In genomic region chr2L:14674606-14675100, dm6 we compare ENCODE assay signal across 1 fruit fly cellular context.
TF ChIP-seq lines count a peak whose summit lies in the region.

No protein-coding gene starts in this region.

TF ChIP-seq in whole organism, embryonic, 481 proteins besides CTCF, POLR2A, EP300 and RAD21 (continued from another document and continues in another):
- TF ChIP-seq so (GFP tag; IDR thresholded peaks at IDR 0.05; lab: Robert Waterston, UW) = 0 out of 3 replicates have a peak, but pooled peaks have one; percentile 37
- peak; percentile 71 for TF ChIP-seq tgo (GFP tag; IDR thresholded peaks at IDR 0.05; lab: Robert Waterston, UW)
- no peak for TF ChIP-seq pb (GFP tag; optimal IDR thresholded peaks at IDR 0.05; lab: Kevin White, UChicago)
- TF ChIP-seq CG6654 (GFP tag; optimal IDR thresholded peaks at IDR 0.05; lab: Kevin White, UChicago) = peak; percentile 48
- TF ChIP-seq CG13894 (tag; optimal IDR thresholded peaks at IDR 0.05; lab: Kevin White, UChicago) = no peak
- peak; percentile 54 for TF ChIP-seq CG7271 (tag; optimal IDR thresholded peaks at IDR 0.05; lab: Kevin White, UChicago)
- TF ChIP-seq CG4707 (GFP tag; optimal IDR thresholded peaks at IDR 0.05; lab: Kevin White, UChicago) = peak; percentile 30
- no peak for TF ChIP-seq CG2120 (GFP tag; optimal IDR thresholded peaks at IDR 0.05; lab: Kevin White, UChicago)
- TF ChIP-seq ranshi (GFP tag; IDR thresholded peaks at IDR 0.05; lab: Robert Waterston, UW) = 0 out of 2 replicates have a peak, but pooled peaks have one; percentile 65
- no peak for TF ChIP-seq hb (GFP tag; IDR thresholded peaks at IDR 0.05; lab: Robert Waterston, UW; ENCODE audit: partially characterized antibody)
- TF ChIP-seq CG3726 (GFP tag; IDR thresholded peaks at IDR 0.05; lab: Robert Waterston, UW) = no peak
- TF ChIP-seq ttk (GFP tag; IDR thresholded peaks at IDR 0.05; lab: Robert Waterston, UW) = peak; percentile 55; the same call in 1 of the 2 replicates
- TF ChIP-seq GATAe (GFP tag; conservative IDR thresholded peaks at IDR 0.05; lab: Robert Waterston, UW) = no peak
- no peak for TF ChIP-seq Dref (GFP tag; IDR thresholded peaks at IDR 0.05; lab: Robert Waterston, UW)
- no peak for TF ChIP-seq TFAM (GFP tag; optimal IDR thresholded peaks at IDR 0.05; lab: Kevin White, UChicago)
- TF ChIP-seq pho (GFP tag; optimal IDR thresholded peaks at IDR 0.05; lab: Kevin White, UChicago) = no peak
- peak; percentile 3 for TF ChIP-seq CG10274 (GFP tag; optimal IDR thresholded peaks at IDR 0.05; lab: Kevin White, UChicago)
- TF ChIP-seq CG1792 (GFP tag; optimal IDR thresholded peaks at IDR 0.05; lab: Kevin White, UChicago) = no peak
- peak; percentile 66 for TF ChIP-seq run (tag; optimal IDR thresholded peaks at IDR 0.05; lab: Kevin White, UChicago)
- peak; percentile 94 for TF ChIP-seq Blimp-1 (GFP tag; optimal IDR thresholded peaks at IDR 0.05; lab: Kevin White, UChicago)
- peak; percentile 55 for TF ChIP-seq CG13775 (GFP tag; optimal IDR thresholded peaks at IDR 0.05; lab: Kevin White, UChicago)
- TF ChIP-seq CG16779 (GFP tag; IDR thresholded peaks at IDR 0.05; lab: Robert Waterston, UW) = no peak
- 0 out of 2 replicates have a peak, but pooled peaks have one; percentile 29 for TF ChIP-seq CG11085 (GFP tag; IDR thresholded peaks at IDR 0.05; lab: Robert Waterston, UW)
- peak; percentile 8; the same call in 1 of the 2 replicates for TF ChIP-seq CG11247 (GFP tag; IDR thresholded peaks at IDR 0.05; lab: Robert Waterston, UW)
- TF ChIP-seq CG3995 (GFP tag; optimal IDR thresholded peaks at IDR 0.05; lab: Kevin White, UChicago) = no peak
- no peak for TF ChIP-seq CG17912 (GFP tag; optimal IDR thresholded peaks at IDR 0.05; lab: Kevin White, UChicago)
- TF ChIP-seq p53 (GFP tag; optimal IDR thresholded peaks at IDR 0.05; lab: Kevin White, UChicago) = no peak
- TF ChIP-seq Pdp1 (GFP tag; optimal IDR thresholded peaks at IDR 0.05; lab: Kevin White, UChicago) = peak in 1 of 2 experiments; percentile 12
- no peak for TF ChIP-seq Bdp1 (GFP tag; optimal IDR thresholded peaks at IDR 0.05; lab: Kevin White, UChicago)
- TF ChIP-seq Oaz (GFP tag; IDR thresholded peaks at IDR 0.05; lab: Robert Waterston, UW) = no peak
- no peak for TF ChIP-seq amos (GFP tag; IDR thresholded peaks at IDR 0.05; lab: Robert Waterston, UW; ENCODE audit: partially characterized antibody)
- TF ChIP-seq seq (GFP tag; IDR thresholded peaks at IDR 0.05; lab: Robert Waterston, UW) = no peak
- TF ChIP-seq CG11696 (GFP tag; IDR thresholded peaks at IDR 0.05; lab: Robert Waterston, UW) = no peak
- TF ChIP-seq CG17328 (GFP tag; IDR thresholded peaks at IDR 0.05; lab: Robert Waterston, UW) = peak; percentile 76
- TF ChIP-seq CrebB (tag; optimal IDR thresholded peaks at IDR 0.05; lab: Kevin White, UChicago) = no peak
- peak; percentile 64 for TF ChIP-seq CG15269 (tag; optimal IDR thresholded peaks at IDR 0.05; lab: Kevin White, UChicago)
- no peak for TF ChIP-seq Dip2 (GFP tag; IDR thresholded peaks at IDR 0.05; lab: Robert Waterston, UW)
- TF ChIP-seq gem (tag; optimal IDR thresholded peaks at IDR 0.05; lab: Kevin White, UChicago) = peak; percentile 95
- peak; percentile 35 for TF ChIP-seq kah (GFP tag; optimal IDR thresholded peaks at IDR 0.05; lab: Kevin White, UChicago)
- no peak for TF ChIP-seq lov (optimal IDR thresholded peaks at IDR 0.05; lab: Kevin White, UChicago)
- no peak for TF ChIP-seq lov (GFP tag; IDR thresholded peaks at IDR 0.05; lab: Robert Waterston, UW)
- peak; percentile 6 for TF ChIP-seq pros (GFP tag; optimal IDR thresholded peaks at IDR 0.05; lab: Kevin White, UChicago)
- TF ChIP-seq Med (GFP tag; lab: Kevin White, UChicago) = no peak
- peak; percentile 73 for TF ChIP-seq Hr3 (GFP tag; optimal IDR thresholded peaks at IDR 0.05; lab: Kevin White, UChicago)
- peak; percentile 97 for TF ChIP-seq nmo (GFP tag; optimal IDR thresholded peaks at IDR 0.05; lab: Kevin White, UChicago)
- peak; percentile 93 for TF ChIP-seq CG8924 (tag; optimal IDR thresholded peaks at IDR 0.05; lab: Kevin White, UChicago)
- no peak for TF ChIP-seq fru (optimal IDR thresholded peaks at IDR 0.05; lab: Kevin White, UChicago)
- no peak for TF ChIP-seq Elba2 (GFP tag; optimal IDR thresholded peaks at IDR 0.05; lab: Kevin White, UChicago)
- TF ChIP-seq CG2875 (GFP tag; optimal IDR thresholded peaks at IDR 0.05; lab: Kevin White, UChicago) = peak; percentile 66
- TF ChIP-seq Bteb2 (GFP tag; optimal IDR thresholded peaks at IDR 0.05; lab: Kevin White, UChicago) = no peak
- no peak for TF ChIP-seq otp (GFP tag; IDR thresholded peaks at IDR 0.05; lab: Robert Waterston, UW)
- TF ChIP-seq vnd (GFP tag; IDR thresholded peaks at IDR 0.05; lab: Robert Waterston, UW; ENCODE audit: partially characterized antibody) = no peak
- peak; percentile 83 for TF ChIP-seq CG6254 (GFP tag; optimal IDR thresholded peaks at IDR 0.05; lab: Kevin White, UChicago)
- TF ChIP-seq lab (GFP tag; optimal IDR thresholded peaks at IDR 0.05; lab: Kevin White, UChicago) = peak; percentile 52
- peak; percentile 14 for TF ChIP-seq Lhr (GFP tag; optimal IDR thresholded peaks at IDR 0.05; lab: Kevin White, UChicago)
- peak; percentile 47 for TF ChIP-seq CG4730 (GFP tag; IDR thresholded peaks at IDR 0.05; lab: Robert Waterston, UW)
- TF ChIP-seq CoRest (tag; optimal IDR thresholded peaks at IDR 0.05; lab: Kevin White, UChicago) = peak; percentile 91
- no peak for TF ChIP-seq ham (GFP tag; IDR thresholded peaks at IDR 0.05; lab: Robert Waterston, UW)
- peak; percentile 74 for TF ChIP-seq Nf-YB (GFP tag; optimal IDR thresholded peaks at IDR 0.05; lab: Kevin White, UChicago)
- peak; percentile 13 for TF ChIP-seq CG8359 (GFP tag; optimal IDR thresholded peaks at IDR 0.05; lab: Kevin White, UChicago; ENCODE audit: borderline replicate concordance)
- no peak for TF ChIP-seq exex (tag; optimal IDR thresholded peaks at IDR 0.05; lab: Kevin White, UChicago)
- TF ChIP-seq CG2678 (tag; optimal IDR thresholded peaks at IDR 0.05; lab: Kevin White, UChicago) = peak; percentile 92
- TF ChIP-seq CG4404 (GFP tag; IDR thresholded peaks at IDR 0.05; lab: Robert Waterston, UW) = no peak
- TF ChIP-seq Atf-2 (GFP tag; optimal IDR thresholded peaks at IDR 0.05; lab: Kevin White, UChicago) = no peak
- TF ChIP-seq ac (GFP tag; optimal IDR thresholded peaks at IDR 0.05; lab: Kevin White, UChicago) = no peak
- TF ChIP-seq CG8281 (tag; optimal IDR thresholded peaks at IDR 0.05; lab: Kevin White, UChicago) = peak; percentile 49
- no peak for TF ChIP-seq CG8478 (optimal IDR thresholded peaks at IDR 0.05; lab: Kevin White, UChicago)
- TF ChIP-seq ase (GFP tag; IDR thresholded peaks at IDR 0.05; lab: Robert Waterston, UW) = no peak
- TF ChIP-seq Atf6 (GFP tag; IDR thresholded peaks at IDR 0.05; lab: Robert Waterston, UW) = no peak
- TF ChIP-seq CG12219 (GFP tag; optimal IDR thresholded peaks at IDR 0.05; lab: Kevin White, UChicago) = peak; percentile 6
- TF ChIP-seq pzg (GFP tag; optimal IDR thresholded peaks at IDR 0.05; lab: Kevin White, UChicago) = no peak
- no peak for TF ChIP-seq rib (GFP tag; IDR thresholded peaks at IDR 0.05; lab: Robert Waterston, UW)
- no peak for TF ChIP-seq CG10565 (GFP tag; optimal IDR thresholded peaks at IDR 0.05; lab: Kevin White, UChicago)
- no peak for TF ChIP-seq pan (optimal IDR thresholded peaks at IDR 0.05; lab: Kevin White, UChicago)
- peak in 1 of 2 experiments; percentile 52 for TF ChIP-seq pan (GFP tag; optimal IDR thresholded peaks at IDR 0.05 in 1 of 2, IDR thresholded peaks at IDR 0.05 in 1 of 2)
- peak; percentile 80 for TF ChIP-seq CG16815 (GFP tag; optimal IDR thresholded peaks at IDR 0.05; lab: Kevin White, UChicago)
- no peak for TF ChIP-seq crol (GFP tag; IDR thresholded peaks at IDR 0.05; lab: Robert Waterston, UW)
- no peak for TF ChIP-seq HLH4C (GFP tag; IDR thresholded peaks at IDR 0.05; lab: Robert Waterston, UW; ENCODE audit: partially characterized antibody)
- TF ChIP-seq jing (GFP tag; optimal IDR thresholded peaks at IDR 0.05; lab: Kevin White, UChicago) = no peak
- peak; percentile 35; the same call in 1 of the 2 replicates for TF ChIP-seq ro (GFP tag; IDR thresholded peaks at IDR 0.05; lab: Robert Waterston, UW)
- TF ChIP-seq Lpt (GFP tag; optimal IDR thresholded peaks at IDR 0.05; lab: Kevin White, UChicago) = no peak
- no peak for TF ChIP-seq CG2129 (GFP tag; IDR thresholded peaks at IDR 0.05; lab: Robert Waterston, UW; ENCODE audit: partially characterized antibody)
- no peak for TF ChIP-seq disco-r (GFP tag; optimal IDR thresholded peaks at IDR 0.05; lab: Kevin White, UChicago)
- peak; percentile 82 for TF ChIP-seq croc (GFP tag; conservative IDR thresholded peaks at IDR 0.05; lab: Robert Waterston, UW)
- TF ChIP-seq CG15479 (GFP tag; optimal IDR thresholded peaks at IDR 0.05; lab: Kevin White, UChicago) = no peak
- TF ChIP-seq Chrac-16 (GFP tag; optimal IDR thresholded peaks at IDR 0.05; lab: Kevin White, UChicago) = peak; percentile 50
- TF ChIP-seq emc (GFP tag; optimal IDR thresholded peaks at IDR 0.05; lab: Kevin White, UChicago) = no peak
- no peak for TF ChIP-seq MTF-1 (GFP tag; optimal IDR thresholded peaks at IDR 0.05; lab: Kevin White, UChicago; ENCODE audit: borderline replicate concordance)
- TF ChIP-seq Dbx (GFP tag; IDR thresholded peaks at IDR 0.05; lab: Robert Waterston, UW) = no peak
- TF ChIP-seq CG12659 (GFP tag; optimal IDR thresholded peaks at IDR 0.05; lab: Kevin White, UChicago) = peak; percentile 51
- TF ChIP-seq Sin3A (optimal IDR thresholded peaks at IDR 0.05; lab: Kevin White, UChicago) = no peak
- no peak for TF ChIP-seq CG10366 (GFP tag; IDR thresholded peaks at IDR 0.05; lab: Robert Waterston, UW)
- no peak for TF ChIP-seq zen2 (GFP tag; IDR thresholded peaks at IDR 0.05; lab: Robert Waterston, UW; ENCODE audit: partially characterized antibody)
- TF ChIP-seq CG31388 (GFP tag; optimal IDR thresholded peaks at IDR 0.05; lab: Kevin White, UChicago) = no peak
- TF ChIP-seq CG11504 (tag; optimal IDR thresholded peaks at IDR 0.05; lab: Kevin White, UChicago) = peak; percentile 85
- TF ChIP-seq CG11695 (GFP tag; IDR thresholded peaks at IDR 0.05; lab: Robert Waterston, UW) = peak; percentile 62; the same call in 1 of the 3 replicates
- TF ChIP-seq Usf (GFP tag; optimal IDR thresholded peaks at IDR 0.05; lab: Kevin White, UChicago) = no peak
- peak; percentile 48 for TF ChIP-seq wor (GFP tag; IDR thresholded peaks at IDR 0.05; lab: Robert Waterston, UW)
- peak; percentile 42; the same call in 1 of the 2 replicates for TF ChIP-seq CG10959 (GFP tag; IDR thresholded peaks at IDR 0.05; lab: Robert Waterston, UW)
- TF ChIP-seq pfk (GFP tag; optimal IDR thresholded peaks at IDR 0.05; lab: Kevin White, UChicago) = no peak
- no peak for TF ChIP-seq Rx (GFP tag; IDR thresholded peaks at IDR 0.05; lab: Robert Waterston, UW)
- no peak for TF ChIP-seq fd102C (GFP tag; optimal IDR thresholded peaks at IDR 0.05; lab: Kevin White, UChicago)
- no peak for TF ChIP-seq CG10462 (GFP tag; optimal IDR thresholded peaks at IDR 0.05; lab: Kevin White, UChicago)
- no peak for TF ChIP-seq CG8089 (GFP tag; optimal IDR thresholded peaks at IDR 0.05; lab: Kevin White, UChicago)
- peak; percentile 89 for TF ChIP-seq fd96Cb (tag; optimal IDR thresholded peaks at IDR 0.05; lab: Kevin White, UChicago)
- no peak for TF ChIP-seq shn (GFP tag; optimal IDR thresholded peaks at IDR 0.05; lab: Kevin White, UChicago)
- peak; percentile 72 for TF ChIP-seq CG15696 (tag; optimal IDR thresholded peaks at IDR 0.05; lab: Kevin White, UChicago)
- no peak for TF ChIP-seq Tbp (GFP tag; optimal IDR thresholded peaks at IDR 0.05; lab: Kevin White, UChicago)
- no peak for TF ChIP-seq CG2889 (GFP tag; IDR thresholded peaks at IDR 0.05; lab: Robert Waterston, UW)
- peak; percentile 37 for TF ChIP-seq cwo (GFP tag; optimal IDR thresholded peaks at IDR 0.05; lab: Kevin White, UChicago)
- no peak for TF ChIP-seq Dfd (GFP tag; optimal IDR thresholded peaks at IDR 0.05; lab: Kevin White, UChicago)
- TF ChIP-seq h (optimal IDR thresholded peaks at IDR 0.05; lab: Kevin White, UChicago) = no peak
- TF ChIP-seq CG13424 (tag; optimal IDR thresholded peaks at IDR 0.05; lab: Kevin White, UChicago) = peak; percentile 85
- TF ChIP-seq CG10321 (GFP tag; IDR thresholded peaks at IDR 0.05; lab: Robert Waterston, UW) = no peak
- TF ChIP-seq CG9797 (GFP tag; optimal IDR thresholded peaks at IDR 0.05; lab: Kevin White, UChicago) = no peak
- peak; percentile 30 to 93 for TF ChIP-seq bsh (GFP tag; optimal IDR thresholded peaks at IDR 0.05; lab: Kevin White, UChicago)
- 0 out of 3 replicates have a peak, but pooled peaks have one; percentile 45 for TF ChIP-seq zfh1 (GFP tag; IDR thresholded peaks at IDR 0.05; lab: Robert Waterston, UW)
- TF ChIP-seq Dip3 (GFP tag; optimal IDR thresholded peaks at IDR 0.05; lab: Kevin White, UChicago) = no peak
- TF ChIP-seq mam (GFP tag; optimal IDR thresholded peaks at IDR 0.05; lab: Kevin White, UChicago) = no peak
- TF ChIP-seq Nf-YC (tag; optimal IDR thresholded peaks at IDR 0.05; lab: Kevin White, UChicago) = peak; percentile 51
- no peak for TF ChIP-seq abd-A (tag; optimal IDR thresholded peaks at IDR 0.05; lab: Kevin White, UChicago)
- peak in 1 of 2 experiments; percentile 85 for TF ChIP-seq Hr78 (GFP tag; optimal IDR thresholded peaks at IDR 0.05; lab: Kevin White, UChicago)
- peak; percentile 88 for TF ChIP-seq dmrt99B (tag; optimal IDR thresholded peaks at IDR 0.05; lab: Kevin White, UChicago)
- TF ChIP-seq Drgx (GFP tag; IDR thresholded peaks at IDR 0.05; lab: Robert Waterston, UW) = peak; percentile 43; the same call in 1 of the 2 replicates
- peak; percentile 63; the same call in 1 of the 2 replicates for TF ChIP-seq peb (GFP tag; IDR thresholded peaks at IDR 0.05; lab: Robert Waterston, UW)
- TF ChIP-seq gsb-n (tag; optimal IDR thresholded peaks at IDR 0.05; lab: Kevin White, UChicago) = peak; percentile 93
- no peak for TF ChIP-seq NK7.1 (GFP tag; optimal IDR thresholded peaks at IDR 0.05; lab: Kevin White, UChicago)
- peak; percentile 37 for TF ChIP-seq HHEX (GFP tag; optimal IDR thresholded peaks at IDR 0.05; lab: Kevin White, UChicago)
- TF ChIP-seq sug (tag; optimal IDR thresholded peaks at IDR 0.05; lab: Kevin White, UChicago) = peak; percentile 29
- TF ChIP-seq kay (GFP tag; optimal IDR thresholded peaks at IDR 0.05; lab: Kevin White, UChicago) = no peak
- TF ChIP-seq eve (GFP tag; optimal IDR thresholded peaks at IDR 0.05; lab: Kevin White, UChicago) = no peak
- peak; percentile 36 for TF ChIP-seq zf30C (GFP tag; optimal IDR thresholded peaks at IDR 0.05; lab: Kevin White, UChicago)
- peak; percentile 45; the same call in 1 of the 3 replicates for TF ChIP-seq CG34422 (GFP tag; IDR thresholded peaks at IDR 0.05; lab: Robert Waterston, UW)
- TF ChIP-seq maf-S (GFP tag; optimal IDR thresholded peaks at IDR 0.05; lab: Kevin White, UChicago) = no peak
